Fruit fly (Drosophila melanogaster) whole organism: ENCODE data around the gene Lasp.

Experiments
- CG8478 ChIP-seq: fragments of >200 bp; optimal IDR thresholded peaks from 2 replicates; lab custom pipeline; 2018; ENCODE audit warnings: inconsistent platforms
- Dll ChIP-seq: fragments of >200 bp; optimal IDR thresholded peaks from 2 replicates; lab custom pipeline; 2017
- EcR ChIP-seq, 2 experiments: fragments of >200 bp; optimal IDR thresholded peaks; 2 replicates each; lab custom pipeline; 2017; ENCODE audit warnings: missing biosample characterization in 2 of 2, missing genetic modification characterization in 2 of 2, missing genetic modification reagents in 2 of 2
- pan ChIP-seq: fragments of >200 bp; optimal IDR thresholded peaks from 2 replicates; lab custom pipeline; 2017
- psq ChIP-seq: fragments of >200 bp; optimal IDR thresholded peaks from 2 replicates; lab custom pipeline; 2017
- usp ChIP-seq: fragments of >200 bp; optimal IDR thresholded peaks from 2 replicates; lab custom pipeline; 2017; ENCODE audit warnings: missing biosample characterization, missing genetic modification characterization, mixed read lengths

Lasp gene

DNA sequence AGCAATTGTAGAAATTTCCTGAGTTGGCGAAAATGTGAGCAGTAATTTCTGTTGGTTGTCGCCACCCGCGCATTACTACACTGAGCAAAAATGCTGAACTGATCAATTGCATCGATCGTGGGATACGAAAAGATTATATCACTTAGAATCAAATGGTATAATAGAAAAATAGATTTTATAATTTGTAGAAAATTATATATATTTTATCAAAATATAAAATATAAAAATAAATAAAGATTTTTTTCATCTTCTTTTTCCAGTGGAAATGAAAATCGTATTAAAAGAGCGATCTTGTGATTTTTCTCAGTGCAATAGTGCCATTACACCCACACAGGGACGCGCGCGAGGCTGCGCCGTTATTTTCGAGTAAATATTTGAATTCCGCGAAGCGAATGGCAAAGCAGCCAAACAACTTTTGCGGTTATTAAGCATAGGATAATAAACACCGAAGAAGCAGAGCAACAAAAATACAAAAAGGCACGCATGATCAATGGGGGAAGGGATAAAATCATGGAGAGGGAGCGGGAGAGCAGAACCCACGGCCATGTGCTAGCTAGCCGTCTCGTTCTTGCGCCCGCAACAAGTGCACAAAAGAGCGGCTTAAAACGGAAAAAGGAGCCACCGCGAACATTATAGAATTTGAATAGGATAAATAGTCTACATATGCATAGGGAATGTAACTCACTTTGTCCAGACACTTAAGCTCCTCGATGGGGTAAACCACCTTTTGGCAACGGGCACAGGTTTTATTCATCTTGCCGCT, 1.0 kb downstream of the Lasp start:
- TF ChIP-seq CG8478 (lab: Kevin White, UChicago) (no peak), pan (lab: Kevin White, UChicago) (no peak), psq (lab: Kevin White, UChicago) (no peak), Dll (lab: Kevin White, UChicago) (no peak), EcR (GFP tag; optimal IDR thresholded peaks at IDR 0.05; lab: Kevin White, UChicago) (no peak), usp (GFP tag; lab: Kevin White, UChicago) (no peak)

DNA sequence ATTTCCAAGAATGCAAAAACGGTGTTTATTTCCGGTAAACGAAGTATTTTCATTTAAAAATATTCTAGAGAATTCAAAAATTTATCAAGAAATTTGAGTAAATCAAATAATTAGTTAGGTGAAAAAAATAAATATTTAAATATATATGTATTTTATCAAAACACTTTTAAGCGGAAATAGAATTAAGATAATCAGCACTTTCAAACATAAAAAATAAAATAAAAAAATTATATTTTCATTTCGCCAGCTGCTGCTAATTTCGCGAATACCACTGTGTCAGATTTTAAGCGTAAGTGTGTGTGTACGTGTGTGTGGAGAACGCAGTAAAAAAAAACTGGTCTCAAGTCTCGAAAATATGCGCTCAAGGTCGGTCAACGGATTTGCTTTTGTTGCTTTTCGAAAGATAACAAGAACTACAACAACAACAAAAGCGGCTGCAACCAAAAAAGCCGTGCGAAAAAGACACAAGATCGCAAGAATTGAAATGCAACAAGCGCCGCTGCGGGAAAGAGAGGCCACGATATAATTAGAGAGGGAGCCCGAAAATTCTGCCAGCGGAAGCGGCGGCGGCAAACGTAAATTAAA, 1.7 kb downstream of the Lasp start:
- no peak for TF ChIP-seq usp (GFP tag; lab: Kevin White, UChicago)
- TF ChIP-seq psq (lab: Kevin White, UChicago) = no peak
- TF ChIP-seq EcR (GFP tag; optimal IDR thresholded peaks at IDR 0.05; lab: Kevin White, UChicago) = no peak
- no peak for TF ChIP-seq Dll (lab: Kevin White, UChicago)
- no peak for TF ChIP-seq pan (lab: Kevin White, UChicago)
- TF ChIP-seq CG8478 (lab: Kevin White, UChicago) = no peak

DNA sequence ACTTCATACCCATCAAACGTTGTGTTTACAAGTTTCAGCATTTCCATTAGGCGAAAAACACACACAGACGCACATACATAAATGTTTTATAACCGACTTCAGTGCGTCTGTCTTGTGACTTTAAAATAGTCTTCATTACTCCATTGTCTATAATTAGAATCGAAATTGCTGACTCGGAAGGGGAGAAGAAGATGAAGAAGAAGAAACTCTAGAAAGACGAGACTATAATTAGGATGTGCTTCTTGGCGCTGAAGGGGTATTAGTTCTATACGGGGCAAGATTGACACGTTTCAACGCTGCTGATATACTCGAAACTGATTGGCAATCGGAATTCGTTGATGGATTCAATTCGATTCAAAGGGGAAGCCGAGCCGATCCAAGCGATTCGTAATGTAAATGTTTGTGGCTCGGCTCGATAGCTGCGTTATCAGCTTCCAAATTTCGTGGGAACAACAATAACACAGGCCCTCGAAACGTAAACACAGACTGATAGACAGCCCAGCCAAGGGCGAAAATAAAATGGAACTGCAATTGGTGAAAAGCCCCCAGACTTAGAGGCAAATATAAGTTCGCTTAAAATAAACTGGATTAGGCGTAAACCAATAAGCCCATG, 2.6 kb downstream of the Lasp start:
- TF ChIP-seq pan (lab: Kevin White, UChicago) (no peak), CG8478 (lab: Kevin White, UChicago) (no peak), Dll (lab: Kevin White, UChicago) (no peak), usp (GFP tag; lab: Kevin White, UChicago) (no peak), psq (lab: Kevin White, UChicago) (no peak), EcR (GFP tag; optimal IDR thresholded peaks at IDR 0.05; lab: Kevin White, UChicago) (no peak)

DNA sequence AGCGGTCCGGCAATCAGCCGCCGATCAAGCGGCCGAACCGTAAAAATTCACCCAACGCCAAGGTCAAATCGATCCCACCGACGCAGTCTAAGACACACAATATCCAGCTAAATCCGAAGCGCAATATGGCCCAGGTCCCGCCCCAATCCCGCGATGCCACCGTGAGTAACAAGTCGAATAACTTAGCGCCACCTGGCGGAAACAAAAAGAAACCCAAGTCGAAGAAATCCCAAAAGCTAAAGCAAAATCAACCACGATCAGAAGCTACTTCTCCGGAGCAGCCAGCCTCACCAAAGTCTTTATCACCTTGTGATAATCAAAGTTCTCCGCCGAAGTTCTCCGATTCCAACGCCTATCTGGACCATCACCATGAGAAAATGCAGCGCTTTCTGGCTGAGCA, 5.8 kb downstream of the Lasp start:
- TF ChIP-seq EcR (GFP tag; optimal IDR thresholded peaks at IDR 0.05; lab: Kevin White, UChicago) (no peak), Dll (lab: Kevin White, UChicago) (no peak), pan (lab: Kevin White, UChicago) (no peak), psq (lab: Kevin White, UChicago) (no peak), usp (GFP tag; lab: Kevin White, UChicago) (no peak), CG8478 (lab: Kevin White, UChicago) (no peak)

DNA sequence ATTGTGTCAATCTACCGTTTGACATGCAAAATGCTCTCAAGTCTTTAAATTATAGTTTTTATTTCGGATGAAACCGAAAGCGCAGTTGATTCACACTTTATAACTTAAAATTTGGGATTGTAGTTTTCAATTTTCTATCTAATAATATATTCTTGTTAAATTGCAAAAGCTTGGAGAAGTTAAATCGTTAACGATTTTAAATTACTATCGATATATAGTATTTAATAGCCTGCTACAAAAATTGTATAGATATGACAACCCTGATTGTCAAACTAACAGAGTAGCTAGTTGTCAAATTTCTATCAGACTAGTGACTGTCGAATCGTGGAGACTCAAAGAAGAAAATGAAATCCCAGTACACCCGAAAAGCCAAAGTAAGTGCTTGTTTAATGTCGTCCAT, 6.8 kb downstream of the Lasp start, which contains the start of gene CG9692:
Gene CG9692 (plus strand): TSS at position 301 of the 400 bp plus-strand sequence.
- no peak for TF ChIP-seq Dll (lab: Kevin White, UChicago)
- TF ChIP-seq CG8478 (lab: Kevin White, UChicago) = no peak
- no peak for TF ChIP-seq psq (lab: Kevin White, UChicago)
- TF ChIP-seq usp (GFP tag; lab: Kevin White, UChicago) = no peak
- TF ChIP-seq pan (lab: Kevin White, UChicago) = no peak
- TF ChIP-seq EcR (GFP tag; optimal IDR thresholded peaks at IDR 0.05; lab: Kevin White, UChicago) = no peak

DNA sequence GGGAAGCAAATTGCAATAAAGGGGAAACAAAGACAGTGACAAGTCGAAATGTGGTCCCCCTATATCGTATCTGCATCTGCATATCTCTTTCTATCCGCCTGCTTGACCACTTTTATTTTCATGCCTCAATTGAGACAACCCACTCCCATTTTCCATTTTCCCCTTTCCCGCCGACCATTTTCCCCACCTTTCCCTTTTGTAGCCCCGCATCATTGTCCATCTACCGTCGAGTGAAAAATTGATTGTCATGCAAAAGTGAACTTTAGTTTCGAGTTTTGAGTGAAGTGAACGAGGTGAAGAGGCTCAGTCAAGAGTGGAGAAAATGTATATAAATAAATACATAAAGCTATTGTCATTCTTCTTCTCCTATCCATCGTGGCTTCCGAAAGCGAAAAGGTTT, 7.2 kb downstream of the Lasp start:
- TF ChIP-seq Dll (lab: Kevin White, UChicago) (no peak), pan (lab: Kevin White, UChicago) (no peak), EcR (GFP tag; optimal IDR thresholded peaks at IDR 0.05; lab: Kevin White, UChicago) (no peak), usp (GFP tag; lab: Kevin White, UChicago) (no peak), psq (lab: Kevin White, UChicago) (no peak), CG8478 (lab: Kevin White, UChicago) (no peak)

DNA sequence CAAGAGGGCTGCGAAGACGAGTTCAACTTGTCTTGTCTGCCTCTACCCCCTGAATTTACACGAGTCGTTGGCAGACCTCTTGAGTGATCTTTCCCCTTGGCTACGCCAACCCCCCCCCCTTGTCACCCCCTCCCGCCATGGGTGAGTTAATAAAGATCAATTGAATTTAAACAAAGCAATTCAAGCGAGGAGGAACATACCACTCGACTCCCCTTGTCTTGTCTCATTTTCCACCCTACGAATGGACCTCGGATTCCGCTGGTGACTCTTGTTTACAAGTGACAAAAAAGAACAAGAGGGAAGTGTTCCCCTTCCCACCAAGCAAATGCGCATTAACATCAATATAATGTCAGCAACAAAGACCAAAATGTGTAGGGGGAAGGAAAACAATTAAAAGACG, 8.6 kb downstream of the Lasp start:
- no peak for TF ChIP-seq CG8478 (lab: Kevin White, UChicago)
- no peak for TF ChIP-seq EcR (GFP tag; optimal IDR thresholded peaks at IDR 0.05; lab: Kevin White, UChicago)
- no peak for TF ChIP-seq Dll (lab: Kevin White, UChicago)
- TF ChIP-seq usp (GFP tag; lab: Kevin White, UChicago) = no peak
- no peak for TF ChIP-seq psq (lab: Kevin White, UChicago)
- no peak for TF ChIP-seq pan (lab: Kevin White, UChicago)

DNA sequence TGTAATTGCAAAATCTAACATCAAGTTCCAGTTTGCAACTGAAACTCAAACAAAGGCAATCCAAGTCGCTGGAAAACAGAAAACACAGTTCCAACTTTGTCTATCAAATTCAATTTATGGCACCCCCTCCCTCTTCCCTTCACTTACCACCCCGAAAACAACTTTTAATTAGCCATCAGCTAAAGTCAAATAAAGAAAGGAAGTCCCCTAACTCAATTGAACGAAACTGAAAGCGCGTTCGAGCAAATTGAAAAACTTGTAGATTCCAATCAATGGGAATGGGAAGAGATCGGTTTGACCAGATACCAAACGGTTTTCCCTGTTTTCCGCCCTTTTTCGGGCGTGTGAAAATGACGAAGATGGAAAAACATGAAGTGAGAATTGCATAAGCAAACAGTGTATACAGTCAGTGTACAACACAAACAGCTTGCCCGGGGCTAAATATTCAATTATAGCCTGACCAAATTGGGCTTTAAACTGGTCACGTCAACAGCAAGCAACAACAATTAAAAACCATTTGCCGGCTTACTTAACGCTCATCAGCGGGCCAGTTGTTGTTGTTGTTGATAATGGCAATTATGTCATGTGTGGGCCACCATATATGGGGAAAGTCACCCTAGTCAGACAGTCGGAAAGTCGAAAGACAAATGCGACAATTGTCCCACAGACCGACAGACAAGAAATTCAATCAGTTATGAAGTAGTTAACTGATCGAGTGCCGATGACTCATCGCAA, 12.0 kb downstream of the Lasp start:
- TF ChIP-seq Dll (lab: Kevin White, UChicago) (no peak), EcR (GFP tag; optimal IDR thresholded peaks at IDR 0.05; lab: Kevin White, UChicago) (no peak), psq (lab: Kevin White, UChicago) (no peak), pan (lab: Kevin White, UChicago) (no peak), CG8478 (lab: Kevin White, UChicago) (no peak), usp (GFP tag; lab: Kevin White, UChicago) (no peak)

DNA sequence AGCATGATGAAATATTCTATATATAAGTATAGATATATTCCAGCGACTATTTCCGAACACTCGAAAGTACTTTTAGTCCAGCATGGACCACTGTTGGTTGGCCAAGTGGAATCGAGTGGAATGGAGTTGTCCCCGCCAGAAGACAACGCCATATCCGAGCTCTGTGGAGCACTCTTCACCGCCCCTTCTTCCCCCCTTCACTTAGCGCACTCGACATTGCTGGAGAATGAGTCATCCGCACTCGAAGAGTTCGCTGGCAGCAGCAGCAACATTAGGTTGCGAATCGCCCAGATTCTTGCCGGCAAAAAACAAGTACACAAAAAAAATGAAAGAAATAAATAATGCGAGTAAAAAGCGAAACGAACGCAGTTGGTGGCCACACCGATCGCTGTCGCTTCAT, 13.4 kb downstream of the Lasp start:
- TF ChIP-seq usp (GFP tag; lab: Kevin White, UChicago) (no peak), CG8478 (lab: Kevin White, UChicago) (no peak)

DNA sequence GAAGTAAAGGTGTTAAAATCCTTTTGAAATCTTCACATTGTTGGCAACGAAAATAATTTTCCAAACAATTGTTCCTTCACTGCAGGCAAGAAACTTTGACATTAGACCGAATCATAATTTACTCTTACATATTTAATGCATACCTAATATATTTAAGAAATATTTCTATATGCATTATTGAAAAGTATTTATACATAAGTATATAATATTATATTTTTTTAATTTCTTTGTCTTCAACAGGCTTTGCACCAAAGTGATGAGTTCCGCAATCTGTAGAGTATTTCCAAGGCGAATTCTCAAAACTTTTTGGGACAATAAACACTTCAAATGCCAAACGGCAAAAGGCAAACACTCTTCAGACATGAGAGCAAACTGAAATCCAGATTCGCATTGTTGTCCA, 14.4 kb downstream of the Lasp start:
- no peak for TF ChIP-seq pan (lab: Kevin White, UChicago)
- no peak for TF ChIP-seq Dll (lab: Kevin White, UChicago)
- no peak for TF ChIP-seq EcR (GFP tag; optimal IDR thresholded peaks at IDR 0.05; lab: Kevin White, UChicago)
- TF ChIP-seq CG8478 (lab: Kevin White, UChicago) = no peak
- no peak for TF ChIP-seq psq (lab: Kevin White, UChicago)
- TF ChIP-seq usp (GFP tag; lab: Kevin White, UChicago) = no peak
